Worm (Caenorhabditis elegans) whole organism, young adult: ENCODE measurements around the gene F44D12.19.

Experiments used
- B0336.3 ChIP-seq: fragments of 200-800 bp; sonication (Bioruptor generic); IDR thresholded peaks from 2 replicates; pipeline ENCODE4 v1.3.6; 2022; ENCODE audit warnings: missing genetic modification characterization, missing compliant biosample characterization
- C17E4.6 ChIP-seq: fragments of 200-800 bp; sonication (Bioruptor generic); IDR thresholded peaks from 2 replicates; pipeline ENCODE4 v1.3.6; 2022; ENCODE audit warnings: missing genetic modification reagents, missing genetic modification characterization, missing compliant biosample characterization
- F10E7.11 ChIP-seq: sonication (generic microtip); optimal IDR thresholded peaks from 2 replicates; lab custom pipeline; 2017; ENCODE audit warnings: mild to moderate bottlenecking, missing genetic modification characterization, moderate library complexity, missing compliant biosample characterization
- F37B4.10 ChIP-seq: fragments of 200-800 bp; sonication (Bioruptor generic); IDR thresholded peaks from 2 replicates; pipeline ENCODE4 v1.3.6; 2022; ENCODE audit warnings: missing genetic modification characterization, missing compliant biosample characterization
- F39B2.1 ChIP-seq: fragments of 200-800 bp; sonication (Bioruptor generic); IDR thresholded peaks from 2 replicates; pipeline ENCODE4 v1.3.6; 2022; ENCODE audit warnings: missing genetic modification reagents, missing genetic modification characterization, missing compliant biosample characterization
- K11D2.4 ChIP-seq: fragments of 200-800 bp; sonication (Bioruptor generic); IDR thresholded peaks from 2 replicates; pipeline ENCODE4 v1.3.6; 2022; ENCODE audit warnings: missing genetic modification reagents, missing genetic modification characterization, missing compliant biosample characterization
- K12H6.12 ChIP-seq: fragments of 200-800 bp; sonication (Bioruptor generic); optimal IDR thresholded peaks from 2 replicates; lab custom pipeline; 2018; ENCODE audit warnings: mild to moderate bottlenecking, missing genetic modification characterization, missing compliant biosample characterization
- Y56A3A.18 ChIP-seq: fragments of 200-800 bp; sonication (Bioruptor generic); IDR thresholded peaks from 2 replicates; pipeline ENCODE4 v1.3.6; 2022; ENCODE audit warnings: missing genetic modification reagents, missing genetic modification characterization, missing compliant biosample characterization
- ZK185.1 ChIP-seq: sonication (generic microtip); optimal IDR thresholded peaks from 2 replicates; lab custom pipeline; 2016; ENCODE audit warnings: mild to moderate bottlenecking, missing genetic modification characterization, missing compliant biosample characterization; ENCODE audit not compliant: poor library complexity, severe bottlenecking
- aptf-3 ChIP-seq: fragments of 200-800 bp; sonication (Bioruptor generic); IDR thresholded peaks from 2 replicates; pipeline ENCODE4 v1.3.6; 2022; ENCODE audit warnings: missing genetic modification characterization, missing compliant biosample characterization
- atf-7 ChIP-seq: sonication (generic microtip); optimal IDR thresholded peaks from 2 replicates; lab custom pipeline; 2017; ENCODE audit warnings: mild to moderate bottlenecking, missing genetic modification characterization, missing compliant biosample characterization
- attf-6 ChIP-seq: fragments of 200-800 bp; sonication (Bioruptor generic); IDR thresholded peaks from 2 replicates; pipeline ENCODE4 v1.3.6; 2022; ENCODE audit warnings: missing genetic modification reagents, missing genetic modification characterization, missing compliant biosample characterization
- bed-1 ChIP-seq: fragments of 200-800 bp; sonication (Bioruptor generic); IDR thresholded peaks from 2 replicates; pipeline ENCODE4 v1.3.6; 2022; ENCODE audit warnings: missing genetic modification reagents, missing genetic modification characterization, missing compliant biosample characterization
- ceh-79 ChIP-seq: sonication (generic microtip); optimal IDR thresholded peaks from 2 replicates; lab custom pipeline; 2017; ENCODE audit warnings: mild to moderate bottlenecking, missing genetic modification characterization, missing compliant biosample characterization
- dox-1 ChIP-seq: fragments of 200-800 bp; sonication (Bioruptor generic); IDR thresholded peaks from 2 replicates; pipeline ENCODE4 v1.3.6; 2022; ENCODE audit warnings: missing genetic modification reagents, missing genetic modification characterization, missing compliant biosample characterization
- egl-18 ChIP-seq: fragments of 200-800 bp; sonication (Bioruptor generic); IDR thresholded peaks from 2 replicates; pipeline ENCODE4 v1.3.6; 2022; ENCODE audit warnings: missing genetic modification reagents, missing genetic modification characterization, missing compliant biosample characterization
- hlh-12 ChIP-seq: sonication (generic microtip); optimal IDR thresholded peaks from 2 replicates; lab custom pipeline; 2016; ENCODE audit warnings: missing genetic modification characterization, missing compliant biosample characterization
- hlh-26 ChIP-seq: fragments of 200-800 bp; sonication (Bioruptor generic); conservative IDR thresholded peaks from 2 replicates; pipeline ENCODE4 v1.3.6; 2022; ENCODE audit warnings: missing genetic modification reagents, missing genetic modification characterization, missing compliant biosample characterization
- hmg-1.2 ChIP-seq: fragments of 200-800 bp; sonication (Bioruptor generic); IDR thresholded peaks from 2 replicates; pipeline ENCODE4 v1.3.6; 2022; ENCODE audit warnings: missing genetic modification reagents, missing genetic modification characterization, missing compliant biosample characterization
- hrde-1 ChIP-seq: sonication (generic microtip); optimal IDR thresholded peaks from 2 replicates; lab custom pipeline; 2016; ENCODE audit warnings: missing genetic modification characterization, mild to moderate bottlenecking, missing compliant biosample characterization, moderate library complexity, missing genotype, missing genetic modification reagents, borderline replicate concordance
- lin-26 ChIP-seq: fragments of 200-800 bp; sonication (Bioruptor generic); IDR thresholded peaks from 2 replicates; pipeline ENCODE4 v1.3.6; 2022; ENCODE audit warnings: missing genetic modification reagents, missing genetic modification characterization, missing compliant biosample characterization
- lin-40 ChIP-seq: sonication (generic microtip); optimal IDR thresholded peaks from 2 replicates; lab custom pipeline; 2016; ENCODE audit warnings: missing genetic modification characterization, mild to moderate bottlenecking, missing compliant biosample characterization, missing genotype, missing genetic modification reagents
- lsl-1 ChIP-seq: fragments of 200-800 bp; sonication (Bioruptor generic); optimal IDR thresholded peaks from 2 replicates; lab custom pipeline; 2018; ENCODE audit warnings: mild to moderate bottlenecking, missing genetic modification characterization, moderate library complexity, missing compliant biosample characterization
- madf-3 ChIP-seq: fragments of 200-800 bp; sonication (Bioruptor generic); IDR thresholded peaks from 2 replicates; pipeline ENCODE4 v1.3.6; 2022; ENCODE audit warnings: missing genetic modification reagents, missing genetic modification characterization, missing compliant biosample characterization
- mxl-1 ChIP-seq: sonication (generic microtip); optimal IDR thresholded peaks from 2 replicates; lab custom pipeline; 2016; ENCODE audit warnings: missing genetic modification characterization, missing compliant biosample characterization
- nfya-2 ChIP-seq: fragments of 200-800 bp; sonication (Bioruptor generic); IDR thresholded peaks from 2 replicates; pipeline ENCODE4 v1.3.6; 2022; ENCODE audit warnings: missing genetic modification reagents, missing genetic modification characterization, missing compliant biosample characterization
- pbrm-1 ChIP-seq: fragments of 200-800 bp; sonication (Bioruptor generic); IDR thresholded peaks from 2 replicates; pipeline ENCODE4 v1.3.6; 2022; ENCODE audit warnings: missing genetic modification reagents, missing genetic modification characterization, missing compliant biosample characterization
- snpc-4 ChIP-seq, 5 experiments: fragments of 150-350 bp in 1 of 5; sonication (generic microtip) in 4 of 5; optimal IDR thresholded peaks; 2 replicates each; lab custom pipeline; 2014 to 2018; ENCODE audit warnings: missing genetic modification characterization in 5 of 5, missing biosample characterization in 3 of 5, antibody characterized with exemption in 2 of 5, mild to moderate bottlenecking in 2 of 5, missing compliant biosample characterization in 2 of 5, missing genotype in 2 of 5, moderate library complexity in 2 of 5, missing genetic modification reagents in 1 of 5
- tbp1 ChIP-seq: fragments of 200-800 bp; sonication (Bioruptor generic); optimal IDR thresholded peaks from 2 replicates; lab custom pipeline; 2018; ENCODE audit warnings: mild to moderate bottlenecking, missing genetic modification characterization, missing compliant biosample characterization
- tbx-9 ChIP-seq: sonication (generic microtip); optimal IDR thresholded peaks from 2 replicates; lab custom pipeline; 2016; ENCODE audit warnings: borderline replicate concordance, missing genetic modification characterization, inconsistent platforms, missing compliant biosample characterization
- tlf-1 ChIP-seq: fragments of 200-800 bp; sonication (Bioruptor generic); optimal IDR thresholded peaks from 2 replicates; lab custom pipeline; 2018; ENCODE audit warnings: mild to moderate bottlenecking, missing genetic modification characterization, missing compliant biosample characterization
- zim-3 ChIP-seq: sonication (generic microtip); optimal IDR thresholded peaks from 2 replicates; lab custom pipeline; 2017; ENCODE audit warnings: mild to moderate bottlenecking, missing genetic modification characterization, moderate library complexity, missing compliant biosample characterization
- ztf-25 ChIP-seq: fragments of 200-800 bp; sonication (Bioruptor generic); IDR thresholded peaks from 2 replicates; pipeline ENCODE4 v1.3.6; 2022; ENCODE audit warnings: missing genetic modification reagents, missing genetic modification characterization, missing compliant biosample characterization

Gene F44D12.19

DNA sequence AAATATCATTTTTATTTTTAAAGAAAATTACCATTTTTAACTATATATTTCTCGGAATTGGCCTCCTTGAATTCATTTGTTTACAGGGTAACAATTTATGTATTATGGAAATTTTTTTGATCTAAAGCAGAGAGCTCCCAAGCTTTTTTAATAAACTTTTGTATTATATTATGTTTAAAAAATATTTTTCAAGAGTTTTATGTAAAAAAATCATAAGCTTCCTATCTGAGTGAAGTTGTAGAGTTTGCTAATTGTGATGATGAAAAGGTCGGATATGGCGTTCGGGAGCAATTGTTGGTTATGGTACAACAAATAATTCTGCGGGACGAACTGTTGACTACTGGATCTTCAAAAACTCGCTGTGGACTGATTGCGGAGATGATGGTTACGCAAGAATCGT is at the start of gene F44D12.19:
TSS of gene F44D12.19 (plus strand) at position 301 of the 400 bp plus-strand sequence.
- TF ChIP-seq pbrm-1 (GFP tag; lab: Robert Waterston, UW) (no peak), tbx-9 (tag; lab: Kevin White, UChicago) (no peak), K11D2.4 (GFP tag; lab: Robert Waterston, UW) (no peak), C17E4.6 (GFP tag; lab: Robert Waterston, UW) (no peak), snpc-4 (GFP tag; optimal IDR thresholded peaks at IDR 0.05; lab: Kevin White, UChicago) (no peak), snpc-4 (tag; optimal IDR thresholded peaks at IDR 0.05; lab: Kevin White, UChicago) (no peak), K12H6.12 (no peak), B0336.3 (GFP tag; lab: Robert Waterston, UW) (no peak), ZK185.1 (tag; lab: Kevin White, UChicago) (no peak), aptf-3 (no peak), dox-1 (GFP tag; lab: Robert Waterston, UW) (no peak), atf-7 (no peak), mxl-1 (tag; lab: Kevin White, UChicago) (no peak), hlh-12 (tag; lab: Kevin White, UChicago) (no peak), tlf-1 (GFP tag; lab: Kevin White, UChicago) (no peak), tbp1 (GFP tag; lab: Kevin White, UChicago) (no peak), lin-40 (tag; lab: Kevin White, UChicago) (no peak), F37B4.10 (GFP tag; lab: Robert Waterston, UW) (no peak), attf-6 (GFP tag; lab: Robert Waterston, UW) (no peak)

DNA sequence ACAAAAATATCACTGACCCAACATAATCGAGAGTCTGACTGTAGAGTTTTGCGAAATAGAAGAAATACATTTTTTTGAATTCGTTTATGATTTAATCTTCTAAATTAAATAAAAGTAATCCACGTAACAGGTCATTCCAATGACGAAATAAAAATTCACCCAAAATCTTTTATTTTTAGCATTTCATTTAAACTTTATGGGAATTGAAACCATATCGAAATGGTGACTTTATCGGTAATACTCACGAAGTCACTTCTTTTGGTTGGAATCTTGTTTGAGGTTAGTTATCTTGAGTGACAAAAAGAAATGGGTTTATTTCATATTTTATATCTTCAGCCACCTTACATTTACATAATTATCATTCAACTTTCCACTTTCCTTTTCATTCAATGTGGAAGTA is 48.8 kb upstream of the F44D12.19 start, which contains the start of the genes C47E12.12 and C47E12.10:
TSS of gene C47E12.12 (minus strand) at position 101 of the 400 bp plus-strand sequence.
TSS of gene C47E12.10 (plus strand) at position 172 of the 400 bp plus-strand sequence.
- no peak for TF ChIP-seq Y56A3A.18
- no peak for TF ChIP-seq ztf-25 (GFP tag; lab: Robert Waterston, UW)
- no peak for TF ChIP-seq hlh-12 (tag; lab: Kevin White, UChicago)
- TF ChIP-seq lsl-1 (GFP tag; lab: Kevin White, UChicago): no peak
- no peak for TF ChIP-seq lin-40 (tag; lab: Kevin White, UChicago)
- no peak for TF ChIP-seq hrde-1 (tag; lab: Kevin White, UChicago)
- no peak for TF ChIP-seq F39B2.1 (GFP tag; lab: Robert Waterston, UW)

DNA sequence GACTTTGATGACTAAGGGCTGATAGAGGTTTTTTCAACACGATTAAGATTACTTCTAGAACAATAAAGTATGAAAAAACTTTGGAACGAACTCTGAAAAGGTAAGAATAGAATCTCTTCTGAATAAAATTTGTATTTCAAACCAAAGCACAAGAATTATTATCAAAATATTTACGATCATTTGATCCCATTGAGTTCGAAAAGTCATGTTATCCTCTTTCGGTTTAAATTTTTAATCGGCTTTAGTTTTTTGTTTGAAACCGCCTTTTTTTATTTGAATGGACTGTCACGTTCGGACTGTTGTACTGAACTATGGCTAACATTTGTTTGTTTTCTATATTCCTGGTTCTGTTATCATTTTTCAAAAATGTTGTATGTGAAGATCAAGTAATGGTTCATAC is 47.0 kb upstream of the F44D12.19 start, which contains the start of gene C47E12.9:
TSS of gene C47E12.9 (plus strand) at position 301 of the 400 bp plus-strand sequence.
- TF ChIP-seq F10E7.11 (tag; lab: Kevin White, UChicago) (no peak), hlh-26 (GFP tag; lab: Robert Waterston, UW) (no peak), snpc-4 (GFP tag; optimal IDR thresholded peaks at IDR 0.05; lab: Kevin White, UChicago) (no peak), snpc-4 (tag; optimal IDR thresholded peaks at IDR 0.05; lab: Kevin White, UChicago) (no peak), lin-26 (GFP tag; lab: Robert Waterston, UW) (no peak), hmg-1.2 (no peak), ceh-79 (tag; lab: Kevin White, UChicago) (no peak), K11D2.4 (GFP tag; lab: Robert Waterston, UW) (no peak), C17E4.6 (GFP tag; lab: Robert Waterston, UW) (no peak), zim-3 (tag; lab: Kevin White, UChicago) (no peak), nfya-2 (no peak), madf-3 (GFP tag; lab: Robert Waterston, UW) (no peak), bed-1 (GFP tag; lab: Robert Waterston, UW) (no peak), egl-18 (GFP tag; lab: Robert Waterston, UW) (no peak)
